Fruit fly (Drosophila melanogaster): ENCODE measurements around the gene Hsp26.

The Hsp26 gene

dm6 chr3L:9399013-9399750, 22.0 kb upstream of the Hsp26 start, which contains the start of gene CG4080 (continued):
- no peak for TF ChIP-seq jing (GFP tag; optimal IDR thresholded peaks at IDR 0.05)
- TF ChIP-seq BtbVII (GFP tag; optimal IDR thresholded peaks at IDR 0.05) = no peak
- no peak for TF ChIP-seq zf30C (GFP tag; optimal IDR thresholded peaks at IDR 0.05)
- TF ChIP-seq CG8388 (GFP tag; optimal IDR thresholded peaks at IDR 0.05) = no peak
- no peak for TF ChIP-seq Bteb2 (GFP tag; optimal IDR thresholded peaks at IDR 0.05)
- no peak for TF ChIP-seq Dad (GFP tag; optimal IDR thresholded peaks at IDR 0.05)
- TF ChIP-seq H2.0 (GFP tag; IDR thresholded peaks at IDR 0.05) = no peak
- TF ChIP-seq CG3995 (GFP tag; optimal IDR thresholded peaks at IDR 0.05) = no peak
- TF ChIP-seq Sry-β (GFP tag; optimal IDR thresholded peaks at IDR 0.05) = no peak
- TF ChIP-seq Dref (GFP tag; IDR thresholded peaks at IDR 0.05) = peak; percentile 62
- no peak for TF ChIP-seq sens-2 (GFP tag; IDR thresholded peaks at IDR 0.05)
- TF ChIP-seq org-1 (GFP tag; optimal IDR thresholded peaks at IDR 0.05) = no peak

dm6 chr3L:9398435-9398981, 21.3 kb upstream of the Hsp26 start:
- TF ChIP-seq Tbp (GFP tag; optimal IDR thresholded peaks at IDR 0.05) = no peak
- no peak for TF ChIP-seq cato (GFP tag; optimal IDR thresholded peaks at IDR 0.05; ENCODE audit: borderline replicate concordance)
- TF ChIP-seq otp (GFP tag; IDR thresholded peaks at IDR 0.05) = 0 out of 3 replicates have a peak, but pooled peaks have one; percentile 38
- no peak for TF ChIP-seq yki (optimal IDR thresholded peaks at IDR 0.05)
- TF ChIP-seq CG1603 (tag; optimal IDR thresholded peaks at IDR 0.05) = peak; percentile 35
- peak; percentile 16 for TF ChIP-seq HHEX (GFP tag; optimal IDR thresholded peaks at IDR 0.05)
- 0 out of 3 replicates have a peak, but pooled peaks have one; percentile 13 for TF ChIP-seq Opbp (GFP tag; IDR thresholded peaks at IDR 0.05; ENCODE audit: partially characterized antibody)
- no peak for TF ChIP-seq nerfin-1 (tag; optimal IDR thresholded peaks at IDR 0.05)
- peak; percentile 12 for TF ChIP-seq CG4820 (GFP tag; optimal IDR thresholded peaks at IDR 0.05)
- TF ChIP-seq CG1024 (GFP tag; IDR thresholded peaks at IDR 0.05) = peak; percentile 23; the same call in 1 of the 2 replicates
- TF ChIP-seq pan (optimal IDR thresholded peaks at IDR 0.05) = peak in 1 of 2 experiments; percentile 46
- TF ChIP-seq pan (GFP tag; optimal IDR thresholded peaks at IDR 0.05 in 1 of 2, IDR thresholded peaks at IDR 0.05 in 1 of 2) = peak in 1 of 2 experiments; percentile 7
- TF ChIP-seq CG11247 (GFP tag; IDR thresholded peaks at IDR 0.05) = 0 out of 2 replicates have a peak, but pooled peaks have one; percentile 11
- peak; percentile 37; the same call in 1 of the 2 replicates for TF ChIP-seq lmd (GFP tag; IDR thresholded peaks at IDR 0.05)
- no peak for TF ChIP-seq CG2202 (tag; optimal IDR thresholded peaks at IDR 0.05)
- TF ChIP-seq pros (GFP tag; optimal IDR thresholded peaks at IDR 0.05) = no peak
- TF ChIP-seq CG12769 (tag; optimal IDR thresholded peaks at IDR 0.05) = no peak
- TF ChIP-seq row (GFP tag; IDR thresholded peaks at IDR 0.05) = peak; percentile 59
- TF ChIP-seq CG7271 (tag; optimal IDR thresholded peaks at IDR 0.05) = no peak
- no peak for TF ChIP-seq CG4707 (GFP tag; optimal IDR thresholded peaks at IDR 0.05)
- TF ChIP-seq D19B (GFP tag; optimal IDR thresholded peaks at IDR 0.05) = peak; percentile 90
- peak; percentile 14 for TF ChIP-seq CG11504 (tag; optimal IDR thresholded peaks at IDR 0.05)
- 0 out of 2 replicates have a peak, but pooled peaks have one; percentile 8 for TF ChIP-seq CG14441 (GFP tag; IDR thresholded peaks at IDR 0.05)
- TF ChIP-seq cad (GFP tag; optimal IDR thresholded peaks at IDR 0.05) = no peak
- 0 out of 3 replicates have a peak, but pooled peaks have one; percentile 41 for TF ChIP-seq H15 (GFP tag; IDR thresholded peaks at IDR 0.05)
- TF ChIP-seq CG34422 (GFP tag; IDR thresholded peaks at IDR 0.05) = 0 out of 3 replicates have a peak, but pooled peaks have one; percentile 15
- peak; percentile 24 for TF ChIP-seq gem (tag; optimal IDR thresholded peaks at IDR 0.05)
- TF ChIP-seq CG16779 (GFP tag; IDR thresholded peaks at IDR 0.05) = 0 out of 2 replicates have a peak, but pooled peaks have one; percentile 20
- no peak for TF ChIP-seq CG7372 (GFP tag; IDR thresholded peaks at IDR 0.05)
- TF ChIP-seq ci (GFP tag; IDR thresholded peaks at IDR 0.05) = peak; percentile 54; the same call in 2 of the 3 replicates
- TF ChIP-seq CG8290 (GFP tag; optimal IDR thresholded peaks at IDR 0.05) = no peak
- peak in 1 of 2 experiments; percentile 25 for TF ChIP-seq CG8290 (tag; optimal IDR thresholded peaks at IDR 0.05)
- TF ChIP-seq ttk (GFP tag; IDR thresholded peaks at IDR 0.05) = 0 out of 2 replicates have a peak, but pooled peaks have one; percentile 22
- TF ChIP-seq CG18262 (tag; optimal IDR thresholded peaks at IDR 0.05) = peak; percentile 0
- peak; percentile 18 for TF ChIP-seq CG5180 (GFP tag; optimal IDR thresholded peaks at IDR 0.05)
- no peak for TF ChIP-seq CG13775 (GFP tag; optimal IDR thresholded peaks at IDR 0.05)
